6 worm cellular contexts compared by ENCODE assay signal in the genomic region with DNA sequence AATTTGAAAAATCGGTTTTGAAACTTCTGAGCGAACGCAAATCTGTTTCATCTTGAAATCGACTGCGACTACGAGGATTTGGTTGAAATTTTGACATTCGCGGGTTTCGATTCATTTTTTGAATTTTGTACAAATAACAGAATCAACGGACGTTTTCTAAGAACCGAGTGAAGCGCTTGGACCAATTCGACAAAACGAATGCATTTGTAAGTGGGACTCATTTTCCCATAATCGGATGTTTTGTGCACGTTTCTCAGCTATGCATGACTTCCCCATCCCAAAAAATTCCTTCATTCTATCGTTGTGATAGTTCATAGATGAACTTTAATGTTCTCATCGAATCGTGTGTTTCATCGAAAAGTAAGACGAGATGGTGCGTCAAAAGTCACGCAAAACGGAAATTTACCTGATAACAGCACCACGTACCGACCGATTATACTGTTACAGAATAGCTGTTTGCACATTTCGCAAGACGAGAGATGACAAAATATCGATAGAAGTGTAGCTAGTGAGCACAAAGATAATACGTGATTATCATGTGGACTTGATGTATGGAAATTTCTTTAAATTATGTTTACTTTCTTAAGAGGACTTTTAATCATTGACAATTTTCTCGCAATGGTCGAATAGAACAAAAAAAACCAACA.
TF ChIP-seq lines count a peak whose summit lies in the region.

A gene (minus strand): TSS at position 189 of the 647 bp plus-strand sequence.

TF ChIP-seq in whole organism, L1 larva, 84 proteins besides CTCF, POLR2A, EP300 and RAD21:
- TF ChIP-seq mdl-1 (tag; optimal IDR thresholded peaks at IDR 0.05; lab: Kevin White, UChicago) (peak in 1 of 2 experiments; percentile 33), nhr-71 (tag; optimal IDR thresholded peaks at IDR 0.05; lab: Kevin White, UChicago) (peak; percentile 14), lin-35 (GFP tag; optimal IDR thresholded peaks at IDR 0.05; lab: Kevin White, UChicago) (peak in 1 of 2 experiments; percentile 41), ceh-63 (GFP tag; optimal IDR thresholded peaks at IDR 0.05; lab: Kevin White, UChicago) (no peak), efl-1 (optimal IDR thresholded peaks at IDR 0.05; lab: Kevin White, UChicago) (no peak), efl-1 (GFP tag; optimal IDR thresholded peaks at IDR 0.05 in 1 of 2; lab: Kevin White, UChicago) (peak in 1 of 2 experiments; percentile 31), unc-86 (tag; optimal IDR thresholded peaks at IDR 0.05; lab: Kevin White, UChicago) (peak; percentile 52), mef-2 (tag; optimal IDR thresholded peaks at IDR 0.05; lab: Kevin White, UChicago) (no peak), ztf-11 (tag; optimal IDR thresholded peaks at IDR 0.05; lab: Kevin White, UChicago) (no peak), elt-2 (tag; optimal IDR thresholded peaks at IDR 0.05; lab: Kevin White, UChicago) (peak; percentile 95), ama-1 (optimal IDR thresholded peaks at IDR 0.05; lab: Kevin White, UChicago) (no peak)

TF ChIP-seq in whole organism, L2 larva, 48 proteins besides CTCF, POLR2A, EP300 and RAD21 (continues in another document):
- no peak for TF ChIP-seq ztf-4 (tag; optimal IDR thresholded peaks at IDR 0.05; lab: Kevin White, UChicago)
- TF ChIP-seq nhr-129 (tag; optimal IDR thresholded peaks at IDR 0.05; lab: Kevin White, UChicago): no peak
- TF ChIP-seq sem-4 (tag; optimal IDR thresholded peaks at IDR 0.05; lab: Kevin White, UChicago): no peak
- TF ChIP-seq lin-39 (tag; optimal IDR thresholded peaks at IDR 0.05; lab: Kevin White, UChicago): no peak
- TF ChIP-seq gmeb-1 (tag; optimal IDR thresholded peaks at IDR 0.05; lab: Kevin White, UChicago): peak; percentile 20
- no peak for TF ChIP-seq nhr-6 (tag; optimal IDR thresholded peaks at IDR 0.05; lab: Kevin White, UChicago)
- TF ChIP-seq fos-1 (tag; optimal IDR thresholded peaks at IDR 0.05; lab: Kevin White, UChicago): peak; percentile 87
- TF ChIP-seq F13H6.1 (tag; optimal IDR thresholded peaks at IDR 0.05; lab: Kevin White, UChicago): no peak
- no peak for TF ChIP-seq zag-1 (tag; optimal IDR thresholded peaks at IDR 0.05; lab: Kevin White, UChicago)
- TF ChIP-seq sma-3 (GFP tag; optimal IDR thresholded peaks at IDR 0.05; lab: Kevin White, UChicago): peak; percentile 3
- TF ChIP-seq ama-1 (optimal IDR thresholded peaks at IDR 0.05; lab: Kevin White, UChicago): no peak
- TF ChIP-seq nhr-11 (tag; optimal IDR thresholded peaks at IDR 0.05; lab: Kevin White, UChicago): no peak
- no peak for TF ChIP-seq C34F6.9 (tag; optimal IDR thresholded peaks at IDR 0.05; lab: Kevin White, UChicago)
- TF ChIP-seq dmd-4 (tag; optimal IDR thresholded peaks at IDR 0.05; lab: Kevin White, UChicago): no peak

TF ChIP-seq in whole organism, L3 larva, 47 proteins besides CTCF, POLR2A, EP300 and RAD21:
- TF ChIP-seq pha-4 (tag; optimal IDR thresholded peaks at IDR 0.05; lab: Kevin White, UChicago) (peak; percentile 35), elt-2 (tag; optimal IDR thresholded peaks at IDR 0.05; lab: Kevin White, UChicago) (peak; percentile 91), ceh-82 (tag; optimal IDR thresholded peaks at IDR 0.05; lab: Kevin White, UChicago) (no peak), pqm-1 (tag; optimal IDR thresholded peaks at IDR 0.05; lab: Kevin White, UChicago) (peak; percentile 97)

TF ChIP-seq in whole organism, L4 larva, 104 proteins besides CTCF, POLR2A, EP300 and RAD21:
- TF ChIP-seq nhr-102 (tag; optimal IDR thresholded peaks at IDR 0.05; lab: Kevin White, UChicago) (peak; percentile 34), lin-1 (GFP tag; IDR thresholded peaks at IDR 0.05; lab: Robert Waterston, UW) (no peak), aly-2 (tag; optimal IDR thresholded peaks at IDR 0.05; lab: Kevin White, UChicago) (no peak), hlh-30 (tag; optimal IDR thresholded peaks at IDR 0.05; lab: Kevin White, UChicago; ENCODE audit: insufficient read depth) (peak; percentile 47), nhr-48 (tag; optimal IDR thresholded peaks at IDR 0.05; lab: Kevin White, UChicago) (peak; percentile 14), nhr-77 (tag; optimal IDR thresholded peaks at IDR 0.05; lab: Kevin White, UChicago) (peak; percentile 28), pqm-1 (tag; optimal IDR thresholded peaks at IDR 0.05; lab: Kevin White, UChicago) (peak; percentile 92), ceh-28 (tag; optimal IDR thresholded peaks at IDR 0.05; lab: Kevin White, UChicago) (no peak), dve-1 (tag; optimal IDR thresholded peaks at IDR 0.05; lab: Kevin White, UChicago; ENCODE audit: insufficient read depth) (peak; percentile 76), hlh-11 (tag; optimal IDR thresholded peaks at IDR 0.05; lab: Kevin White, UChicago) (peak; percentile 67), daf-16 (GFP tag; optimal IDR thresholded peaks at IDR 0.05; lab: Kevin White, UChicago) (no peak), daf-16 (tag; optimal IDR thresholded peaks at IDR 0.05; lab: Kevin White, UChicago) (peak; percentile 75), nhr-28 (tag; optimal IDR thresholded peaks at IDR 0.05; lab: Kevin White, UChicago) (peak; percentile 68), duxl-1 (tag; optimal IDR thresholded peaks at IDR 0.05; lab: Kevin White, UChicago; ENCODE audit: poor library complexity) (no peak), dmd-6 (GFP tag; IDR thresholded peaks at IDR 0.05; lab: Robert Waterston, UW) (peak; percentile 81), hif-1 (tag; optimal IDR thresholded peaks at IDR 0.05; lab: Kevin White, UChicago) (peak in 1 of 2 experiments; percentile 84), nhr-6 (tag; optimal IDR thresholded peaks at IDR 0.05; lab: Kevin White, UChicago) (peak; percentile 13), aha-1 (tag; lab: Kevin White, UChicago) (peak; percentile 96), php-3 (GFP tag; IDR thresholded peaks at IDR 0.05; lab: Robert Waterston, UW) (peak; percentile 50; the same call in 1 of the 2 replicates)

TF ChIP-seq in whole organism, late embryonic, 69 proteins besides CTCF, POLR2A, EP300 and RAD21:
- TF ChIP-seq ztf-16 (tag; optimal IDR thresholded peaks at IDR 0.05; lab: Kevin White, UChicago) (no peak), elt-2 (tag; optimal IDR thresholded peaks at IDR 0.05; lab: Kevin White, UChicago) (peak; percentile 34), eyg-1 (tag; optimal IDR thresholded peaks at IDR 0.05; lab: Kevin White, UChicago) (no peak)
TF ChIP-seq in whole organism, late embryonic: peak in this region for 1.

TF ChIP-seq in whole organism, young adult, 124 proteins besides CTCF, POLR2A, EP300 and RAD21:
- TF ChIP-seq C06A6.2 (GFP tag; conservative IDR thresholded peaks at IDR 0.05; lab: Robert Waterston, UW) (no peak), dox-1 (GFP tag; IDR thresholded peaks at IDR 0.05; lab: Robert Waterston, UW) (0 out of 2 replicates have a peak, but pooled peaks have one; percentile 16), Y67H2A.10 (GFP tag; conservative IDR thresholded peaks at IDR 0.05; lab: Robert Waterston, UW) (no peak), nhr-80 (tag; optimal IDR thresholded peaks at IDR 0.05; lab: Kevin White, UChicago) (peak; percentile 83), cebp-1 (GFP tag; IDR thresholded peaks at IDR 0.05; lab: Robert Waterston, UW) (peak; percentile 61; the same call in 1 of the 2 replicates), cebp-1 (tag; optimal IDR thresholded peaks at IDR 0.05; lab: Kevin White, UChicago) (no peak)
